Fruit fly (Drosophila melanogaster): Measurements from ENCODE around the gene CG14137.

- TF ChIP-seq ato (GFP tag; IDR thresholded peaks at IDR 0.05; ENCODE audit: partially characterized antibody) = no peak
- no peak for TF ChIP-seq crc (GFP tag; optimal IDR thresholded peaks at IDR 0.05)
- TF ChIP-seq CG13424 (tag; optimal IDR thresholded peaks at IDR 0.05) = no peak
- TF ChIP-seq CG6654 (GFP tag; optimal IDR thresholded peaks at IDR 0.05) = no peak
- TF ChIP-seq Spps (tag; optimal IDR thresholded peaks at IDR 0.05) = no peak
- no peak for TF ChIP-seq Hand (GFP tag; optimal IDR thresholded peaks at IDR 0.05)
- no peak for TF ChIP-seq ci (GFP tag; IDR thresholded peaks at IDR 0.05)
- TF ChIP-seq Dll (GFP tag; IDR thresholded peaks at IDR 0.05; ENCODE audit: partially characterized antibody) = no peak
Measured at dm6 chr3L:11601133-11601532, 1.3 kb upstream of the CG14137 start.

Data from whole organism, embryonic.